Worm (Caenorhabditis elegans): ENCODE data around the gene ccpp-6.

Gene ccpp-6

ce11 chrII:5335370-5336034, 51.6 kb downstream of the ccpp-6 start:
- TF ChIP-seq ahr-1 (tag; optimal IDR thresholded peaks at IDR 0.05) = no peak
- no peak for TF ChIP-seq hlh-30 (tag; optimal IDR thresholded peaks at IDR 0.05; ENCODE audit: insufficient read depth)
- no peak for TF ChIP-seq lim-6 (tag; optimal IDR thresholded peaks at IDR 0.05)
- no peak for TF ChIP-seq zip-5 (tag; optimal IDR thresholded peaks at IDR 0.05)
- no peak for TF ChIP-seq ceh-48 (tag; optimal IDR thresholded peaks at IDR 0.05)
- no peak for TF ChIP-seq unc-3 (GFP tag; conservative IDR thresholded peaks at IDR 0.05)
- no peak for TF ChIP-seq unc-3 (tag; optimal IDR thresholded peaks at IDR 0.05)
- no peak for TF ChIP-seq pha-4 (tag; optimal IDR thresholded peaks at IDR 0.05)
- no peak for TF ChIP-seq lin-11 (tag; optimal IDR thresholded peaks at IDR 0.05)
- no peak for TF ChIP-seq tbx-2 (tag; optimal IDR thresholded peaks at IDR 0.05)
- TF ChIP-seq ceh-18 (tag; optimal IDR thresholded peaks at IDR 0.05) = no peak
- no peak for TF ChIP-seq ttx-3 (tag; optimal IDR thresholded peaks at IDR 0.05)
- TF ChIP-seq tbx-7 (tag; optimal IDR thresholded peaks at IDR 0.05) = no peak
- no peak for TF ChIP-seq ceh-22 (tag; optimal IDR thresholded peaks at IDR 0.05)
- TF ChIP-seq hlh-15 (tag; optimal IDR thresholded peaks at IDR 0.05) = no peak

- TF ChIP-seq ceh-9 (tag; optimal IDR thresholded peaks at IDR 0.05) (no peak), zip-5 (tag; optimal IDR thresholded peaks at IDR 0.05) (no peak), C38D4.7 (GFP tag; optimal IDR thresholded peaks at IDR 0.05) (no peak), elt-2 (tag; optimal IDR thresholded peaks at IDR 0.05) (no peak), nhr-232 (tag; optimal IDR thresholded peaks at IDR 0.05) (no peak), ceh-34 (tag; optimal IDR thresholded peaks at IDR 0.05) (no peak), ceh-18 (tag; optimal IDR thresholded peaks at IDR 0.05) (no peak), pros-1 (tag; optimal IDR thresholded peaks at IDR 0.05) (no peak), tbx-7 (tag; optimal IDR thresholded peaks at IDR 0.05) (no peak), unc-55 (GFP tag; optimal IDR thresholded peaks at IDR 0.05) (no peak), ama-1 (optimal IDR thresholded peaks at IDR 0.05) (no peak), sox-4 (tag; optimal IDR thresholded peaks at IDR 0.05) (no peak), madf-2 (tag; optimal IDR thresholded peaks at IDR 0.05) (no peak), pag-3 (tag; optimal IDR thresholded peaks at IDR 0.05; ENCODE audit: borderline replicate concordance) (no peak), tbx-2 (tag; optimal IDR thresholded peaks at IDR 0.05) (no peak), Y22D7AL.16 (tag; optimal IDR thresholded peaks at IDR 0.05) (no peak)
These were observed 52.5 kb downstream of the ccpp-6 start for ce11 chrII:5334628-5335027.

Data from whole organism, late embryonic.